Fruit fly (Drosophila melanogaster): Measurements from ENCODE around the gene CG32579.

DNA sequence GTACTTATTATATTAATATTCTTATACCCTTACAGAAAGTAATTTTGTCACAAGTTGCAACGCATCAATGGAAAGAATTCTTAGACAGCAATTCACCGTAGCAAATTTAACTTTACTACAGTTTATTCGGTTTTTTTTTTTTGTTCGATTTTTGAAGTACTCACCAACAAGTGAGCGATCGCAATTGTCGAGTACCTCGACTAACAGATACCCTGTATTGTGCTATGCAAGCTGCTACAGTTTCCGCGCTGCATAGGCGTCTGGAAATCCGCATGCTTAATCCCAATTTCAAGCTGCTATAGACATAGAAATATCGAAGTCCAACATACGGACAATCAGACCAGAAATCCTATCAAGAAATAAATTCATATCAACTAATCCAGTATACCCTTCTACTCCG lies 45.5 kb downstream of the CG32579 start:
- TF ChIP-seq svp (GFP tag) (no peak), CG6808 (GFP tag; optimal IDR thresholded peaks at IDR 0.05) (no peak), Lpt (GFP tag; optimal IDR thresholded peaks at IDR 0.05) (no peak), fkh (GFP tag; optimal IDR thresholded peaks at IDR 0.05) (no peak), CG15336 (GFP tag; IDR thresholded peaks at IDR 0.05) (no peak), CG1621 (tag; optimal IDR thresholded peaks at IDR 0.05) (no peak), spab (GFP tag; optimal IDR thresholded peaks at IDR 0.05) (no peak), Met (GFP tag; optimal IDR thresholded peaks at IDR 0.05) (no peak), acj6 (GFP tag; optimal IDR thresholded peaks at IDR 0.05) (no peak)

Measured in whole organism, prepupa.